Worm (Caenorhabditis elegans) whole organism, L3 larva: ENCODE results near the gene dpy-28.
A peak's percentile ranks its signal among the peaks of the same experiment; 100 is the strongest.

Experiments
- R02D3.7 ChIP-seq: fragments of 150-350 bp; optimal IDR thresholded peaks from 2 replicates; lab custom pipeline; 2014; ENCODE audit warnings: missing biosample characterization, missing genetic modification characterization
- ama-1 ChIP-seq: fragments of 150-350 bp; optimal IDR thresholded peaks from 2 replicates; lab custom pipeline; 2018
- ceh-16 ChIP-seq: sonication (generic microtip); optimal IDR thresholded peaks from 2 replicates; lab custom pipeline; 2017; ENCODE audit warnings: missing biosample characterization, missing genetic modification characterization
- ceh-28 ChIP-seq: fragments of 150-350 bp; optimal IDR thresholded peaks from 2 replicates; lab custom pipeline; 2014; ENCODE audit warnings: missing biosample characterization, missing genetic modification reagents, missing genetic modification characterization
- egl-27 ChIP-seq: sonication (generic microtip); optimal IDR thresholded peaks from 4 replicates; lab custom pipeline; 2017; ENCODE audit warnings: missing biosample characterization, missing genetic modification reagents, missing genetic modification characterization
- egl-5 ChIP-seq: fragments of 150-350 bp; optimal IDR thresholded peaks from 2 replicates; lab custom pipeline; 2017; ENCODE audit warnings: missing biosample characterization, missing genetic modification reagents, missing genetic modification characterization, inconsistent platforms
- elt-1 ChIP-seq: fragments of 150-350 bp; optimal IDR thresholded peaks from 2 replicates; lab custom pipeline; 2014; ENCODE audit warnings: missing biosample characterization, missing genetic modification characterization
- elt-2 ChIP-seq: sonication (generic microtip); optimal IDR thresholded peaks from 2 replicates; lab custom pipeline; 2016; ENCODE audit warnings: missing genetic modification reagents, mild to moderate bottlenecking, missing genetic modification characterization, missing compliant biosample characterization
- fkh-10 ChIP-seq: sonication (generic microtip); optimal IDR thresholded peaks from 2 replicates; lab custom pipeline; 2017; ENCODE audit warnings: missing biosample characterization, missing genetic modification reagents, missing genetic modification characterization
- fkh-2 ChIP-seq: fragments of 150-350 bp; optimal IDR thresholded peaks from 2 replicates; lab custom pipeline; 2014; ENCODE audit warnings: missing biosample characterization, missing genetic modification reagents, missing genetic modification characterization
- fos-1 ChIP-seq: fragments of 150-350 bp; optimal IDR thresholded peaks from 2 replicates; lab custom pipeline; 2014; ENCODE audit warnings: missing biosample characterization, missing genetic modification characterization
- hmg-11 ChIP-seq: sonication (generic microtip); optimal IDR thresholded peaks from 2 replicates; lab custom pipeline; 2016; ENCODE audit warnings: missing genetic modification characterization, missing compliant biosample characterization
- jun-1 ChIP-seq: fragments of 150-350 bp; optimal IDR thresholded peaks from 2 replicates; lab custom pipeline; 2014; ENCODE audit warnings: missing biosample characterization, missing genetic modification reagents, missing genetic modification characterization
- lin-15B ChIP-seq: fragments of 150-350 bp; optimal IDR thresholded peaks from 2 replicates; lab custom pipeline; 2014; ENCODE audit warnings: missing biosample characterization, missing genetic modification characterization
- lin-39 ChIP-seq: fragments of 150-350 bp; optimal IDR thresholded peaks from 2 replicates; lab custom pipeline; 2018; ENCODE audit warnings: missing biosample characterization, missing genetic modification reagents, missing genetic modification characterization
- lsy-12 ChIP-seq: sonication (generic microtip); optimal IDR thresholded peaks from 2 replicates; lab custom pipeline; 2016; ENCODE audit warnings: mild to moderate bottlenecking, missing genetic modification characterization, missing compliant biosample characterization
- mdl-1 ChIP-seq: fragments of 150-350 bp; optimal IDR thresholded peaks from 2 replicates; lab custom pipeline; 2014; ENCODE audit warnings: missing biosample characterization, missing genetic modification characterization
- mml-1 ChIP-seq: fragments of 150-350 bp; sonication (generic microtip); optimal IDR thresholded peaks from 3 replicates; lab custom pipeline; 2014; ENCODE audit warnings: missing biosample characterization, missing genetic modification characterization
- nfya-1 ChIP-seq: sonication (generic microtip); optimal IDR thresholded peaks from 2 replicates; lab custom pipeline; 2017; ENCODE audit warnings: missing genetic modification characterization, mild to moderate bottlenecking, missing compliant biosample characterization, antibody characterized with exemption, moderate library complexity; ENCODE audit not compliant: insufficient read depth
- nhr-11 ChIP-seq: fragments of 150-350 bp; optimal IDR thresholded peaks from 2 replicates; lab custom pipeline; 2014; ENCODE audit warnings: missing biosample characterization, missing genetic modification characterization
- nhr-12 ChIP-seq: fragments of 150-350 bp; optimal IDR thresholded peaks from 2 replicates; lab custom pipeline; 2014; ENCODE audit warnings: missing biosample characterization, missing genetic modification characterization
- nhr-23 ChIP-seq: fragments of 150-350 bp; optimal IDR thresholded peaks from 2 replicates; lab custom pipeline; 2014; ENCODE audit warnings: missing biosample characterization, missing genetic modification reagents, missing genetic modification characterization
- nhr-237 ChIP-seq: fragments of 150-350 bp; optimal IDR thresholded peaks from 2 replicates; lab custom pipeline; 2014; ENCODE audit warnings: missing biosample characterization, missing genetic modification characterization
- nhr-25 ChIP-seq: sonication (generic microtip); optimal IDR thresholded peaks from 2 replicates; lab custom pipeline; 2017; ENCODE audit warnings: missing biosample characterization, missing genetic modification characterization
- nhr-43 ChIP-seq: sonication (generic microtip); optimal IDR thresholded peaks from 2 replicates; lab custom pipeline; 2016; ENCODE audit warnings: mild to moderate bottlenecking, missing genetic modification characterization, missing compliant biosample characterization; ENCODE audit not compliant: poor library complexity, severe bottlenecking
- nhr-67 ChIP-seq: fragments of 150-350 bp; optimal IDR thresholded peaks from 2 replicates; lab custom pipeline; 2014; ENCODE audit warnings: missing biosample characterization, missing genetic modification characterization
- nhr-76 ChIP-seq: fragments of 150-350 bp; sonication (generic microtip); optimal IDR thresholded peaks from 5 replicates; lab custom pipeline; 2014; ENCODE audit warnings: missing biosample characterization, missing genetic modification characterization
- nhr-77 ChIP-seq: fragments of 150-350 bp; optimal IDR thresholded peaks from 2 replicates; lab custom pipeline; 2014; ENCODE audit warnings: missing biosample characterization, missing genetic modification characterization
- pha-4 ChIP-seq: fragments of 150-350 bp; optimal IDR thresholded peaks from 2 replicates; lab custom pipeline; 2014; ENCODE audit warnings: missing biosample characterization, missing genetic modification reagents, missing genetic modification characterization
- pqm-1 ChIP-seq: fragments of 150-350 bp; optimal IDR thresholded peaks from 2 replicates; lab custom pipeline; 2017; ENCODE audit warnings: missing biosample characterization, missing genetic modification characterization, inconsistent platforms
- skn-1 ChIP-seq: fragments of 150-350 bp; optimal IDR thresholded peaks from 2 replicates; lab custom pipeline; 2014; ENCODE audit warnings: missing biosample characterization, missing genetic modification characterization
- snpc-4 ChIP-seq: fragments of 150-350 bp; optimal IDR thresholded peaks from 2 replicates; lab custom pipeline; 2014; ENCODE audit warnings: missing biosample characterization, missing genetic modification characterization
- tbx-2 ChIP-seq: sonication (generic microtip); optimal IDR thresholded peaks from 2 replicates; lab custom pipeline; 2016; ENCODE audit warnings: mild to moderate bottlenecking, missing genetic modification characterization, missing compliant biosample characterization
- unc-39 ChIP-seq: sonication (generic microtip); optimal IDR thresholded peaks from 4 replicates; lab custom pipeline; 2017; ENCODE audit warnings: missing biosample characterization, missing genetic modification characterization
- zag-1 ChIP-seq: fragments of 150-350 bp; optimal IDR thresholded peaks from 2 replicates; lab custom pipeline; 2014; ENCODE audit warnings: missing biosample characterization, missing genetic modification characterization
- ztf-11 ChIP-seq: fragments of 150-350 bp; optimal IDR thresholded peaks from 2 replicates; lab custom pipeline; 2014; ENCODE audit warnings: missing biosample characterization, missing genetic modification characterization
- ztf-4 ChIP-seq: fragments of 150-350 bp; optimal IDR thresholded peaks from 2 replicates; lab custom pipeline; 2014; ENCODE audit warnings: missing biosample characterization, missing genetic modification characterization

dpy-28 gene

DNA sequence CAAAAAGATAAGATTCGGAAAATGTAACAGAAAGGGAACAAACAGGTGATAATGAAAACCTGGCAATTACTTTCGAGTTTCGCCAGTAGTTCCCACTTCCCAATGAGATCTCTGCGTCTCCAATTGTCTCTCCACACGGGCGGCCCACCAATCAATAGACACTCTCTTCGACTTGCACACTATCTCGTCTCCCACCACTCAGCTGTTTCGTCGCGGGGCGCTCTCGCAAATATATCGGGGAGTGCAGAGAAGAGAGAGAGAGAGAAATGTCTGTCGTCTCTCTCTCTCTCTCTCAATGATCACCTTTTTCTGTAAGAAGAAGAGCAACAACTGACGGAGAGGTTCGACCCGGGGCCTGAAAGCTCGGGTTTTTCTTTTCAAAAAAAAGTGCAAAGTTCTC, 42.8 kb upstream of the dpy-28 start (continued):
- TF ChIP-seq elt-1 (tag; lab: Kevin White, UChicago) (peak; percentile 1), fkh-2 (tag; lab: Kevin White, UChicago) (no peak), ama-1 (lab: Kevin White, UChicago) (peak; percentile 35), lsy-12 (tag; lab: Kevin White, UChicago) (peak; percentile 71)

DNA sequence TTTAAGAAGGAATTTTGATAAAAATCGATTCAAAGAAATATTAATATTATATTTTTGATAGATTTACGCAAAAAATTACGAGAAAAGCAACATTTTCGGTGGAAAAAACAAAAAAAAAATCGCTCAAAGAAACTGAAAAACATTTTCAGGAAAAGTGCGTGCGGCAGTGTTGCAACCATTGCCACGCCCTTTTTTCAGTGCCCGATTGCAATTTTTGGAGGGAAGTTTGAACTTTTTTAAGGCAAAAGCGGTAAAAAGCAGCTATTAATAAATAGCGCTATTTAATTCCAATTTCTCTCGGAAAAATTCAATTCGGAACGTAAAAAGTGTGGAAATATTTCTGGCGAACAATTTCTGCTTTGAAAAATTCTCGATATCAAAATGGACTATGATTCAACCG, 41.9 kb upstream of the dpy-28 start:
- no peak for TF ChIP-seq jun-1 (tag; lab: Kevin White, UChicago)

DNA sequence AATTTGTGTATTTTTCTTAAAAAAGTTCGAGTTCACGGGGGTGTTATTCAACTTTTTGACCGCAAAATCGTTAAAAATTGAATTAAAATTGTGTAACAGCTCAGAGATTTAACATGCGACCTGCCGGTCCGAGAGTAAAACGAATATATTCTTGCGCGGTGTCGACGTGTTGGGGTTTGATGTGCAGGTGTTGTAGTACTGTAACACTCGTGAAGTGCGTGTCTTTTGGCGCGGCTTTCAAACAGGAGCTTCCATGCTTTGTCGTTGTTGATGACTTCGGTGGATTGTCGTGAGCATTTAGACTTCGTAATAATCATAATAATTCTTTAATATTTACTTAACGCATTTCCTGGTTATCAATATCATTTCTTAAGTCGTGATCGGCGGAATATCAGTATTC, 32.4 kb upstream of the dpy-28 start, which contains the start of gene tat-3:
Gene tat-3, minus strand, starts transcription at position 196 of the 400 bp plus-strand sequence.
- TF ChIP-seq pha-4 (tag; lab: Kevin White, UChicago) (peak; percentile 21), nhr-237 (tag; lab: Kevin White, UChicago) (no peak)

DNA sequence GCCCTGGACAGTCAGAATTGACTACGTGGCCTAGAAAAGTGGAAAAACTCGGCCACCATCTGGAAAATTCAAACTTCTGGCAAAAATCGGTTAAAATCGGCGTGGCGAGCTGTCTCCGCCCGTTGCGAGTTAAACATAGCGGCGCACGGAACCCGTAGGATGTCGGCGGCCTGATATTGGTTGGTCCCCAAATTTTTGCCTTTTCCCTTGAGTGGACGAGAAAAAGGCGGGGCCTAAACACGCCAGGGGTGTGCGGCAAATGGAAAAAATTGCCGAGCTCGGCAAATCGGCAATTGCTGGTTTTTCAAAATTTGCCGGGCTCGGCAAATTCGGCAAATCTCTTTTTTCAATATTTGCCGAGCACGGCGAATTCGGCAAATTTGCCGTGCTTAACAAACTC, 29.6 kb upstream of the dpy-28 start:
- TF ChIP-seq mdl-1 (no peak), lin-15B (no peak), mml-1 (no peak), nhr-67 (tag; lab: Kevin White, UChicago) (no peak), lsy-12 (tag; lab: Kevin White, UChicago) (no peak), jun-1 (tag; lab: Kevin White, UChicago) (no peak), nfya-1 (tag; lab: Kevin White, UChicago) (no peak), egl-5 (tag; lab: Kevin White, UChicago) (no peak)

DNA sequence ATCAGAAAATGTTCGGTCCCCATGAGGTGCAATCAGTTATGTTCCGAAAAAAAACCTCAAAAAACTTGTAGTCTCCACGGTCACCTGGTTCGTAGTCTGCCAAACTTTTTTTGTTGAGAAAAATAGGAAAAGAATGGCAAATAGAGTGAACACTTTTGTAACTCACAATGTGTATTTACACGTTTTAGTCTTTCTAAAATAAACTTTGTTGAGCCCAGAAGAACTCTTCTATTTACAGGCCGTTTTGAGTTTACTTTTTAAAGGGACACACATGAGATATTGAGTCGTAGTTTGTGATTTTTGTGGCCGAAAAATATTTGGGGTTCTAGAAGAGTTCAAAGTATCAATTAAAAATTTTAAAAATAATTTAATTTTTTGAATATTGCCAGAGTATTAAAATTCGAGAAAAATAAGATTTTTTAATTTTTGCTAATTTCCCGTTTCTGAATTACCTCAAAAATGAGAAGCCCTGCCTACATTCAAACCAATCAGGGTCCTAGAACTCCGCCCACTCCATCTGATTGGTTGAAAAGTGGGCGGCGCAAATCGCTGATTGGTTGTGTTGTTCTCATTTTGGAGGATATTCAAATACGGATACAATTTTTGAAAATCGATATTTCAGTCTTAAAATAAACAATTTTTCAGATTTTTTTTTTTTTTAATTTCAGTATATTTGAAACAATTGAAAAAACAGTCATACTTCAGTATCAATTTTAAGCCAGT, 28.3 kb upstream of the dpy-28 start:
- TF ChIP-seq nhr-76 (no peak), ceh-16 (tag; lab: Kevin White, UChicago) (no peak), pqm-1 (tag; lab: Kevin White, UChicago) (no peak), fkh-2 (tag; lab: Kevin White, UChicago) (no peak), nfya-1 (tag; lab: Kevin White, UChicago) (peak; percentile 89), pha-4 (tag; lab: Kevin White, UChicago) (peak; percentile 94)

DNA sequence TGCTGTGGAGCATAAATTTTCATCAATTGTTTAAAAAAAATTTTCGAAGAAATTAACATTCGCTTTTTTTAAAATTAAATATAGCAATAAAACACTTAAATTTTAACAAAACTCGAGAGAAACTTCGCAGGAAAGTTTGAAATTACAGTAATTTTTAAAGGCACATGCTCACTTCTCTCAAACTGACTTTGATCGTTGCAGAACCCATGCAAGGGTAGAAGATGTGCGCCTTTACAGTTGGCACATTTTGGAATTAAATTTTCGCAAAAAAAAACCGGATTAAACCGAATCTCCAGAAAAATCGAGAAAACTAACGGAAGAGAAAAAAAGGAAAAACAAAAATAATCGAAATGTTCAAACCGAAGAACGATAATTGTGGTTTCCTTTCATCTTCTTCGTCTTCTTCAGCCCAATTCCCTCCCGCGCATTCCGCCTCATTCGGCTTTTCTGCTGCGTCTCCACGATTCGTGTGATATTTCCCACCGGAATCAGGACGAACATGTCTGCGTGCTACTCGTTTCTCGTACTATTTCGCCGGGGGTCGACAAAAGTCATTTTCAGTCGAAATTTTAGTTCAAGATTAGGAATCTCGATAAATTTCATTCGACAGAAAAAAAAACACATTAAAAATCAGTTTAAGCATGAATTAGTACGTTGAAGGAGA, 26.5 kb upstream of the dpy-28 start:
- peak; percentile 30 for TF ChIP-seq nhr-43 (tag; lab: Kevin White, UChicago)
- no peak for TF ChIP-seq R02D3.7 (tag; lab: Kevin White, UChicago)
- no peak for TF ChIP-seq ztf-11 (tag; lab: Kevin White, UChicago)
- TF ChIP-seq nhr-12 (tag; lab: Kevin White, UChicago): no peak
- no peak for TF ChIP-seq nhr-77 (tag; lab: Kevin White, UChicago)
- TF ChIP-seq skn-1 (tag; lab: Kevin White, UChicago): no peak
- no peak for TF ChIP-seq unc-39 (tag; lab: Kevin White, UChicago)
- no peak for TF ChIP-seq nhr-11 (tag; lab: Kevin White, UChicago)
- TF ChIP-seq nhr-237 (tag; lab: Kevin White, UChicago): no peak
- no peak for TF ChIP-seq nhr-76
- TF ChIP-seq ama-1 (lab: Kevin White, UChicago): peak; percentile 8
- no peak for TF ChIP-seq zag-1 (tag; lab: Kevin White, UChicago)
- TF ChIP-seq egl-27 (tag; lab: Kevin White, UChicago): no peak
- no peak for TF ChIP-seq nfya-1 (tag; lab: Kevin White, UChicago)
- TF ChIP-seq nhr-25 (tag; lab: Kevin White, UChicago): peak; percentile 45
- TF ChIP-seq fkh-10 (GFP tag; lab: Kevin White, UChicago): no peak
- TF ChIP-seq ceh-28 (tag; lab: Kevin White, UChicago): no peak
- no peak for TF ChIP-seq elt-2 (tag; lab: Kevin White, UChicago)
- TF ChIP-seq ztf-4 (tag; lab: Kevin White, UChicago): no peak
- TF ChIP-seq fos-1 (tag; lab: Kevin White, UChicago): no peak
- TF ChIP-seq nhr-23 (tag; lab: Kevin White, UChicago): peak; percentile 67
- no peak for TF ChIP-seq fkh-2 (tag; lab: Kevin White, UChicago)
- TF ChIP-seq nhr-67 (tag; lab: Kevin White, UChicago): no peak
- TF ChIP-seq egl-5 (tag; lab: Kevin White, UChicago): no peak
- no peak for TF ChIP-seq lin-39 (tag; lab: Kevin White, UChicago)
- TF ChIP-seq pqm-1 (tag; lab: Kevin White, UChicago): no peak
- TF ChIP-seq mdl-1: no peak
- no peak for TF ChIP-seq snpc-4 (tag; lab: Kevin White, UChicago)
- peak; percentile 23 for TF ChIP-seq hmg-11 (tag; lab: Kevin White, UChicago)
- TF ChIP-seq lsy-12 (tag; lab: Kevin White, UChicago): no peak
- TF ChIP-seq tbx-2 (tag; lab: Kevin White, UChicago): no peak
